Worm (Caenorhabditis elegans) whole organism, L4 larva: ENCODE measurements around the gene math-39.
"Not testable (repeated sequence)": the region's sequence is repeated elsewhere in the genome, so short reads cannot be mapped to it uniquely, and the experiment has no call there.

Experiments used
- F37D6.2 ChIP-seq: sonication (generic microtip); optimal IDR thresholded peaks from 2 replicates; lab custom pipeline; 2016; ENCODE audit warnings: mild to moderate bottlenecking, missing genetic modification characterization, missing compliant biosample characterization
- T26A8.4 ChIP-seq: fragments of 200-800 bp; sonication (Bioruptor generic); IDR thresholded peaks from 2 replicates; pipeline ENCODE4 v1.3.6; 2022; ENCODE audit warnings: missing genetic modification characterization, missing compliant biosample characterization
- Y48G9A.11 ChIP-seq: fragments of 200-800 bp; sonication (Bioruptor generic); IDR thresholded peaks from 2 replicates; pipeline ENCODE4 v1.3.6; 2022; ENCODE audit warnings: missing genetic modification reagents, missing genetic modification characterization, missing compliant biosample characterization
- ZK546.5 ChIP-seq, 2 experiments: sonication (generic microtip); optimal IDR thresholded peaks; 2 replicates each; lab custom pipeline; 2017; ENCODE audit warnings: missing biosample characterization in 2 of 2, missing genetic modification characterization in 2 of 2
- ama-1 ChIP-seq: fragments of 150-350 bp; optimal IDR thresholded peaks from 2 replicates; lab custom pipeline; 2014; ENCODE audit warnings: inconsistent platforms, mixed read lengths
- arid-1 ChIP-seq: fragments of 200-800 bp; sonication (Bioruptor generic); conservative IDR thresholded peaks from 2 replicates; pipeline ENCODE4 v1.3.6; 2022; ENCODE audit warnings: missing genetic modification reagents, missing genetic modification characterization, missing compliant biosample characterization
- attf-4 ChIP-seq: sonication (generic microtip); optimal IDR thresholded peaks from 3 replicates; lab custom pipeline; 2017; ENCODE audit warnings: missing biosample characterization, missing genetic modification characterization
- ceh-20 ChIP-seq: fragments of 200-800 bp; sonication (Bioruptor generic); IDR thresholded peaks from 2 replicates; pipeline ENCODE4 v1.3.6; 2022; ENCODE audit warnings: missing genetic modification reagents, missing genetic modification characterization, missing compliant biosample characterization
- ceh-32 ChIP-seq: sonication (generic microtip); optimal IDR thresholded peaks from 2 replicates; lab custom pipeline; 2016; ENCODE audit warnings: mild to moderate bottlenecking, missing genetic modification characterization, missing compliant biosample characterization; ENCODE audit not compliant: poor library complexity
- ceh-44 ChIP-seq: fragments of 200-800 bp; sonication (Bioruptor generic); IDR thresholded peaks from 2 replicates; pipeline ENCODE4 v1.3.6; 2022; ENCODE audit warnings: missing genetic modification reagents, missing genetic modification characterization, missing compliant biosample characterization
- ces-1 ChIP-seq: fragments of 150-350 bp; sonication (generic microtip); optimal IDR thresholded peaks from 4 replicates; lab custom pipeline; 2014; ENCODE audit warnings: missing biosample characterization, missing genetic modification reagents, missing genetic modification characterization
- cey-2 ChIP-seq: sonication (generic microtip); optimal IDR thresholded peaks from 3 replicates; lab custom pipeline; 2017; ENCODE audit warnings: missing genetic modification characterization, mild to moderate bottlenecking, missing compliant biosample characterization, antibody characterized with exemption, borderline replicate concordance; ENCODE audit not compliant: insufficient read depth
- daf-12 ChIP-seq: fragments of 150-350 bp; optimal IDR thresholded peaks from 2 replicates; lab custom pipeline; 2014; ENCODE audit warnings: missing biosample characterization, missing genetic modification reagents, missing genetic modification characterization
- daf-16 ChIP-seq, 3 experiments: sonication (generic microtip); optimal IDR thresholded peaks; 2 replicates each; lab custom pipeline; 2016 to 2017; ENCODE audit warnings: missing genetic modification characterization in 3 of 3, missing genetic modification reagents in 3 of 3, mild to moderate bottlenecking in 2 of 3, missing compliant biosample characterization in 2 of 3, missing biosample characterization in 1 of 3, moderate library complexity in 1 of 3
- dmd-6 ChIP-seq: fragments of 200-800 bp; sonication (Bioruptor generic); IDR thresholded peaks from 2 replicates; pipeline ENCODE4 v1.3.6; 2022; ENCODE audit warnings: missing genetic modification reagents, missing genetic modification characterization, missing compliant biosample characterization
- dpl-1 ChIP-seq: fragments of 150-350 bp; optimal IDR thresholded peaks from 2 replicates; lab custom pipeline; 2014; ENCODE audit warnings: missing biosample characterization, missing genetic modification reagents, missing genetic modification characterization
- duxl-1 ChIP-seq: sonication (generic microtip); optimal IDR thresholded peaks from 2 replicates; lab custom pipeline; 2016; ENCODE audit warnings: mild to moderate bottlenecking, missing genetic modification characterization, moderate library complexity, missing compliant biosample characterization; ENCODE audit not compliant: poor library complexity
- dve-1 ChIP-seq: sonication (generic microtip); optimal IDR thresholded peaks from 2 replicates; lab custom pipeline; 2017; ENCODE audit warnings: antibody characterized with exemption, mild to moderate bottlenecking, missing genetic modification characterization, missing compliant biosample characterization; ENCODE audit not compliant: insufficient read depth
- egl-27 ChIP-seq: sonication (generic microtip); optimal IDR thresholded peaks from 3 replicates; lab custom pipeline; 2017; ENCODE audit warnings: missing biosample characterization, missing genetic modification reagents, missing genetic modification characterization
- egl-43 ChIP-seq: fragments of 200-800 bp; sonication (Bioruptor generic); IDR thresholded peaks from 2 replicates; pipeline ENCODE4 v1.3.6; 2022; ENCODE audit warnings: missing genetic modification reagents, missing genetic modification characterization, missing compliant biosample characterization
- fos-1 ChIP-seq: fragments of 150-350 bp; optimal IDR thresholded peaks from 2 replicates; lab custom pipeline; 2014; ENCODE audit warnings: missing biosample characterization, missing genetic modification characterization
- hlh-11 ChIP-seq: fragments of 200-800 bp; sonication (Bioruptor generic); optimal IDR thresholded peaks from 2 replicates; lab custom pipeline; 2018; ENCODE audit warnings: mild to moderate bottlenecking, missing genetic modification characterization, missing compliant biosample characterization
- hlh-30 ChIP-seq: sonication (generic microtip); optimal IDR thresholded peaks from 2 replicates; lab custom pipeline; 2017; ENCODE audit warnings: antibody characterized with exemption, mild to moderate bottlenecking, missing genetic modification characterization, missing compliant biosample characterization; ENCODE audit not compliant: insufficient read depth
- lim-7 ChIP-seq: fragments of 200-800 bp; sonication (Bioruptor generic); IDR thresholded peaks from 2 replicates; pipeline ENCODE4 v1.3.6; 2022; ENCODE audit warnings: missing genetic modification characterization, missing compliant biosample characterization
- lin-13 ChIP-seq: fragments of 150-350 bp; optimal IDR thresholded peaks from 2 replicates; lab custom pipeline; 2014; ENCODE audit warnings: missing biosample characterization, missing genetic modification reagents, missing genetic modification characterization
- mep-1 ChIP-seq: fragments of 150-350 bp; sonication (generic microtip); optimal IDR thresholded peaks from 3 replicates; lab custom pipeline; 2014; ENCODE audit warnings: missing biosample characterization, missing genetic modification characterization
- mes-2 ChIP-seq: sonication (generic microtip); optimal IDR thresholded peaks from 2 replicates; lab custom pipeline; 2016; ENCODE audit warnings: missing genotype, mild to moderate bottlenecking, missing genetic modification characterization, missing compliant biosample characterization; ENCODE audit not compliant: poor library complexity, severe bottlenecking
- mxl-2 ChIP-seq: fragments of 200-800 bp; sonication (Bioruptor generic); conservative IDR thresholded peaks from 2 replicates; pipeline ENCODE4 v1.3.6; 2022; ENCODE audit warnings: missing genetic modification reagents, missing genetic modification characterization, missing compliant biosample characterization
- nhr-41 ChIP-seq: fragments of 200-800 bp; sonication (Bioruptor generic); IDR thresholded peaks from 2 replicates; pipeline ENCODE4 v1.3.6; 2022; ENCODE audit warnings: missing genetic modification reagents, missing genetic modification characterization, missing compliant biosample characterization
- nhr-42 ChIP-seq: fragments of 200-800 bp; sonication (Bioruptor generic); IDR thresholded peaks from 2 replicates; pipeline ENCODE4 v1.3.6; 2022; ENCODE audit warnings: missing genetic modification characterization, missing compliant biosample characterization
- nhr-6 ChIP-seq: fragments of 150-350 bp; optimal IDR thresholded peaks from 2 replicates; lab custom pipeline; 2014; ENCODE audit warnings: missing biosample characterization, missing genetic modification characterization
- php-3 ChIP-seq: fragments of 200-800 bp; sonication (Bioruptor generic); IDR thresholded peaks from 2 replicates; pipeline ENCODE4 v1.3.6; 2022; ENCODE audit warnings: missing genetic modification reagents, missing genetic modification characterization, missing compliant biosample characterization
- pqm-1 ChIP-seq: sonication (generic microtip); optimal IDR thresholded peaks from 2 replicates; lab custom pipeline; 2017; ENCODE audit warnings: missing biosample characterization, missing genetic modification characterization
- saeg-2 ChIP-seq: fragments of 200-800 bp; sonication (Bioruptor generic); IDR thresholded peaks from 2 replicates; pipeline ENCODE4 v1.3.6; 2022; ENCODE audit warnings: missing genetic modification reagents, missing genetic modification characterization, missing compliant biosample characterization
- zag-1 ChIP-seq: fragments of 150-350 bp; optimal IDR thresholded peaks from 2 replicates; lab custom pipeline; 2014; ENCODE audit warnings: missing biosample characterization, missing genetic modification characterization
- zfp-2 ChIP-seq: sonication (generic microtip); optimal IDR thresholded peaks from 2 replicates; lab custom pipeline; 2016; ENCODE audit warnings: mild to moderate bottlenecking, missing genetic modification characterization, missing compliant biosample characterization

The math-39 gene

ce11 chrII:1819944-1820570 lies 12.1 kb upstream of the math-39 start, which contains the start of gene fbxc-19 (continued):
- TF ChIP-seq ces-1 (GFP tag; lab: Kevin White, UChicago) (no peak), duxl-1 (tag; lab: Kevin White, UChicago) (peak; percentile 97), zag-1 (tag; lab: Kevin White, UChicago) (no peak), nhr-6 (peak; percentile 72), egl-43 (GFP tag; lab: Robert Waterston, UW) (no peak), dmd-6 (GFP tag; lab: Robert Waterston, UW) (peak; percentile 90), ceh-44 (GFP tag; lab: Robert Waterston, UW) (no peak)

- TF ChIP-seq dpl-1 (GFP tag; lab: Kevin White, UChicago) (no peak), egl-43 (GFP tag; lab: Robert Waterston, UW) (no peak), hlh-11 (tag; lab: Kevin White, UChicago) (no peak), T26A8.4 (GFP tag; lab: Robert Waterston, UW) (no peak), ama-1 (lab: Kevin White, UChicago) (no peak), F37D6.2 (tag; lab: Kevin White, UChicago) (no peak), daf-16 (GFP tag; optimal IDR thresholded peaks at IDR 0.05; lab: Kevin White, UChicago) (no peak), daf-16 (tag; optimal IDR thresholded peaks at IDR 0.05; lab: Kevin White, UChicago) (no peak), mxl-2 (no peak), lin-13 (GFP tag; lab: Kevin White, UChicago) (no peak)
Observed at ce11 chrII:1820774-1821173, 11.4 kb upstream of the math-39 start, which contains the start of gene fbxa-3. TSS of gene fbxa-3 (minus strand) at chrII:1820874.

- 0 out of 2 replicates have a peak, but pooled peaks have one; percentile 32 for TF ChIP-seq php-3 (GFP tag; lab: Robert Waterston, UW)
- TF ChIP-seq pqm-1: peak; percentile 19
- peak; percentile 61 for TF ChIP-seq dmd-6 (GFP tag; lab: Robert Waterston, UW)
- peak; percentile 16 for TF ChIP-seq hlh-11 (tag; lab: Kevin White, UChicago)
Observed at ce11 chrII:1823597-1823996, 8.5 kb upstream of the math-39 start.

ce11 chrII:1824329-1824728 lies 7.8 kb upstream of the math-39 start, which contains the start of gene math-41:
TSS of gene math-41 (plus strand) at chrII:1824629.
- TF ChIP-seq mes-2 (tag; lab: Kevin White, UChicago); ceh-20 (GFP tag; lab: Robert Waterston, UW); ceh-32 (tag; lab: Kevin White, UChicago): not testable (repeated sequence)

ce11 chrII:1830182-1830682 lies 1.9 kb upstream of the math-39 start, which contains the start of gene math-40:
TSS of gene math-40 (plus strand) at chrII:1830632.
- peak; percentile 63 for TF ChIP-seq pqm-1
- no peak for TF ChIP-seq zfp-2 (tag; lab: Kevin White, UChicago)
- peak; percentile 19; the same call in 1 of the 2 replicates for TF ChIP-seq dmd-6 (GFP tag; lab: Robert Waterston, UW)
- TF ChIP-seq, all 104 proteins: peak for 2

ce11 chrII:1836204-1836603 lies 4.1 kb downstream of the math-39 start, which contains the start of gene T08E11.1:
TSS of gene T08E11.1 (plus strand) at chrII:1836504.
- TF ChIP-seq mep-1 (tag; lab: Kevin White, UChicago) (no peak), daf-16 (GFP tag; optimal IDR thresholded peaks at IDR 0.05; lab: Kevin White, UChicago) (no peak), daf-16 (tag; optimal IDR thresholded peaks at IDR 0.05; lab: Kevin White, UChicago) (peak; percentile 21), nhr-42 (no peak), saeg-2 (no peak)

- TF ChIP-seq lim-7: no peak
- 0 out of 2 replicates have a peak, but pooled peaks have one; percentile 29 for TF ChIP-seq php-3 (GFP tag; lab: Robert Waterston, UW)
- TF ChIP-seq fos-1: no peak
- TF ChIP-seq daf-12 (tag; lab: Kevin White, UChicago): no peak
- no peak for TF ChIP-seq nhr-41 (GFP tag; lab: Robert Waterston, UW)
- TF ChIP-seq hlh-30 (tag; lab: Kevin White, UChicago): peak; percentile 33
- no peak for TF ChIP-seq attf-4 (tag; lab: Kevin White, UChicago)
- no peak for TF ChIP-seq Y48G9A.11 (GFP tag; lab: Robert Waterston, UW)
- no peak for TF ChIP-seq ZK546.5 (tag; optimal IDR thresholded peaks at IDR 0.05; lab: Kevin White, UChicago)
- TF ChIP-seq cey-2: no peak
- no peak for TF ChIP-seq arid-1 (GFP tag; lab: Robert Waterston, UW)
- no peak for TF ChIP-seq nhr-42
- no peak for TF ChIP-seq egl-27 (tag; lab: Kevin White, UChicago)
- peak; percentile 58 for TF ChIP-seq dve-1
Observed at ce11 chrII:1842894-1843293, 10.8 kb downstream of the math-39 start, which contains the start of the genes C52E2.5 and C52E2.4. TSS of gene C52E2.5 (minus strand) at chrII:1842936. TSS of gene C52E2.4 (plus strand) at chrII:1843145.
